Fruit fly (Drosophila melanogaster) whole organism, embryonic: ENCODE measurements around the gene Fdx1.

Source experiments
- ATbp ChIP-seq: fragments of 200-800 bp; sonication (Bioruptor generic); optimal IDR thresholded peaks from 2 replicates; lab custom pipeline; 2017; ENCODE audit warnings: missing biosample characterization, mild to moderate bottlenecking, missing genetic modification characterization, missing genetic modification reagents
- Adf1 ChIP-seq: fragments of 200-800 bp; sonication (Bioruptor generic); IDR thresholded peaks from 2 replicates; pipeline ENCODE4 v1.3.6; 2022; ENCODE audit warnings: missing biosample characterization, missing genetic modification characterization
- BEAF-32 ChIP-seq: fragments of 200-800 bp; sonication (Bioruptor generic); optimal IDR thresholded peaks from 3 replicates; lab custom pipeline; 2017; ENCODE audit warnings: missing biosample characterization, missing genetic modification characterization, mild to moderate bottlenecking, moderate library complexity, missing genetic modification reagents
- CG10959 ChIP-seq: fragments of 200-800 bp; sonication (Bioruptor generic); IDR thresholded peaks from 2 replicates; pipeline ENCODE4 v1.3.6; 2022; ENCODE audit warnings: missing biosample characterization, missing genetic modification characterization
- CG11696 ChIP-seq: fragments of 200-800 bp; sonication (Bioruptor generic); IDR thresholded peaks from 2 replicates; pipeline ENCODE4 v1.3.6; 2022; ENCODE audit warnings: missing biosample characterization, missing genetic modification characterization
- CG12236 ChIP-seq: fragments of 200-800 bp; sonication (Bioruptor generic); optimal IDR thresholded peaks from 2 replicates; lab custom pipeline; 2016; ENCODE audit warnings: missing biosample characterization, missing genetic modification characterization
- CG15011 ChIP-seq: fragments of 200-800 bp; sonication (Bioruptor generic); optimal IDR thresholded peaks from 3 replicates; lab custom pipeline; 2018; ENCODE audit warnings: missing biosample characterization, mild to moderate bottlenecking, missing genetic modification characterization
- CG15073 ChIP-seq: fragments of 200-800 bp; sonication (Bioruptor generic); optimal IDR thresholded peaks from 2 replicates; lab custom pipeline; 2016; ENCODE audit warnings: missing biosample characterization, missing genetic modification characterization
- CG15696 ChIP-seq: fragments of 200-800 bp; sonication (Bioruptor generic); optimal IDR thresholded peaks from 2 replicates; lab custom pipeline; 2019; ENCODE audit warnings: missing biosample characterization, mild to moderate bottlenecking, missing genetic modification characterization, moderate library complexity
- CG16815 ChIP-seq: fragments of 200-800 bp; sonication (Bioruptor generic); optimal IDR thresholded peaks from 3 replicates; lab custom pipeline; 2017; ENCODE audit warnings: missing biosample characterization, mild to moderate bottlenecking, missing genetic modification characterization
- CG18011 ChIP-seq: fragments of 200-800 bp; sonication (Bioruptor generic); optimal IDR thresholded peaks from 2 replicates; lab custom pipeline; 2017; ENCODE audit warnings: missing biosample characterization, missing genetic modification characterization, mild to moderate bottlenecking, moderate library complexity, missing genotype
- CG18764 ChIP-seq: fragments of 200-800 bp; sonication (Bioruptor generic); optimal IDR thresholded peaks from 3 replicates; lab custom pipeline; 2016; ENCODE audit warnings: missing biosample characterization, missing genetic modification characterization
- CG2116 ChIP-seq: fragments of 200-800 bp; sonication (Bioruptor generic); optimal IDR thresholded peaks from 3 replicates; lab custom pipeline; 2018; ENCODE audit warnings: missing biosample characterization, mild to moderate bottlenecking, missing genetic modification characterization
- CG2202 ChIP-seq: fragments of 200-800 bp; sonication (Bioruptor generic); optimal IDR thresholded peaks from 2 replicates; lab custom pipeline; 2018; ENCODE audit warnings: missing biosample characterization, mild to moderate bottlenecking, missing genetic modification characterization
- CG2678 ChIP-seq: fragments of 200-800 bp; sonication (Bioruptor generic); optimal IDR thresholded peaks from 3 replicates; lab custom pipeline; 2019; ENCODE audit warnings: missing biosample characterization, mild to moderate bottlenecking, missing genetic modification characterization, moderate library complexity
- CG3407 ChIP-seq: fragments of 200-800 bp; sonication (Bioruptor generic); optimal IDR thresholded peaks from 2 replicates; lab custom pipeline; 2018; ENCODE audit warnings: missing biosample characterization, mild to moderate bottlenecking, missing genetic modification characterization
- CG4820 ChIP-seq: fragments of 200-800 bp; sonication (Bioruptor generic); optimal IDR thresholded peaks from 3 replicates; lab custom pipeline; 2016; ENCODE audit warnings: missing biosample characterization, missing genetic modification characterization
- CG5180 ChIP-seq: fragments of 200-800 bp; sonication (Bioruptor generic); optimal IDR thresholded peaks from 3 replicates; lab custom pipeline; 2017; ENCODE audit warnings: missing biosample characterization, missing genetic modification characterization, mild to moderate bottlenecking, moderate library complexity, missing genetic modification reagents
- CG6175 ChIP-seq: fragments of 200-800 bp; sonication (Bioruptor generic); IDR thresholded peaks from 3 replicates; pipeline ENCODE4 v1.3.6; 2022; ENCODE audit warnings: missing biosample characterization, missing genetic modification characterization
- CG6854 ChIP-seq: fragments of 200-800 bp; sonication (Bioruptor generic); optimal IDR thresholded peaks from 3 replicates; lab custom pipeline; 2017; ENCODE audit warnings: missing biosample characterization, mild to moderate bottlenecking, missing genetic modification characterization
- CG8765 ChIP-seq: fragments of 200-800 bp; sonication (Bioruptor generic); IDR thresholded peaks from 2 replicates; pipeline ENCODE4 v1.3.6; 2022; ENCODE audit warnings: missing biosample characterization, missing genetic modification characterization
- Chrac-16 ChIP-seq: fragments of 200-800 bp; sonication (Bioruptor generic); optimal IDR thresholded peaks from 3 replicates; lab custom pipeline; 2016; ENCODE audit warnings: missing biosample characterization, missing genetic modification characterization
- CoRest ChIP-seq: fragments of 200-800 bp; sonication (Bioruptor generic); optimal IDR thresholded peaks from 3 replicates; lab custom pipeline; 2018; ENCODE audit warnings: missing biosample characterization, mild to moderate bottlenecking, missing genetic modification characterization, moderate library complexity
- D19A ChIP-seq: fragments of 200-800 bp; optimal IDR thresholded peaks from 3 replicates; lab custom pipeline; 2019; ENCODE audit warnings: missing biosample characterization, mild to moderate bottlenecking, missing genetic modification characterization, moderate library complexity
- Doc2 ChIP-seq: fragments of 200-800 bp; sonication (Bioruptor generic); IDR thresholded peaks from 2 replicates; pipeline ENCODE4 v1.3.6; 2022; ENCODE audit warnings: missing biosample characterization, missing genetic modification characterization
- Fer3 ChIP-seq: fragments of 200-800 bp; sonication (Bioruptor generic); optimal IDR thresholded peaks from 2 replicates; lab custom pipeline; 2018; ENCODE audit warnings: missing biosample characterization, mild to moderate bottlenecking, missing genetic modification characterization, moderate library complexity
- H2.0 ChIP-seq: fragments of 200-800 bp; sonication (Bioruptor generic); IDR thresholded peaks from 2 replicates; pipeline ENCODE4 v1.3.6; 2022; ENCODE audit warnings: missing biosample characterization, missing genetic modification characterization
- Lim3 ChIP-seq: fragments of 200-800 bp; sonication (Bioruptor generic); IDR thresholded peaks from 2 replicates; pipeline ENCODE4 v1.3.6; 2022; ENCODE audit warnings: missing biosample characterization, missing genetic modification characterization
- Poxn ChIP-seq: fragments of 200-800 bp; sonication (Bioruptor generic); IDR thresholded peaks from 2 replicates; pipeline ENCODE4 v1.3.6; 2022; ENCODE audit warnings: missing biosample characterization, missing genetic modification characterization
- Sox102F ChIP-seq: fragments of 200-800 bp; sonication (Bioruptor generic); optimal IDR thresholded peaks from 2 replicates; lab custom pipeline; 2018; ENCODE audit warnings: missing biosample characterization, mild to moderate bottlenecking, missing genetic modification characterization, moderate library complexity
- Xrp1 ChIP-seq: fragments of 200-800 bp; sonication (Bioruptor generic); IDR thresholded peaks from 2 replicates; pipeline ENCODE4 v1.3.6; 2022; ENCODE audit warnings: missing biosample characterization, missing genetic modification characterization
- ab ChIP-seq: fragments of 200-800 bp; sonication (Bioruptor generic); optimal IDR thresholded peaks from 2 replicates; lab custom pipeline; 2016; ENCODE audit warnings: missing biosample characterization, missing genetic modification characterization
- crp ChIP-seq, 2 experiments: fragments of 200-800 bp; sonication (Bioruptor generic); optimal IDR thresholded peaks; 2 replicates in 1 of 2; 3 replicates in 1 of 2; lab custom pipeline; 2017; ENCODE audit warnings: missing biosample characterization in 2 of 2, missing genetic modification characterization in 2 of 2, mild to moderate bottlenecking in 1 of 2, moderate library complexity in 1 of 2
- dm ChIP-seq: fragments of 200-800 bp; sonication (Bioruptor generic); optimal IDR thresholded peaks from 3 replicates; lab custom pipeline; 2016; ENCODE audit warnings: missing biosample characterization, missing genetic modification characterization
- esg ChIP-seq: fragments of 200-800 bp; sonication (Bioruptor generic); conservative IDR thresholded peaks from 2 replicates; pipeline ENCODE4 v1.3.6; 2022; ENCODE audit warnings: missing biosample characterization, missing genetic modification characterization
- eyg ChIP-seq: fragments of 200-800 bp; sonication (Bioruptor generic); optimal IDR thresholded peaks from 3 replicates; lab custom pipeline; 2016; ENCODE audit warnings: missing biosample characterization, missing genetic modification characterization
- fd3F ChIP-seq: fragments of 200-800 bp; sonication (Bioruptor generic); optimal IDR thresholded peaks from 2 replicates; lab custom pipeline; 2018; ENCODE audit warnings: missing biosample characterization, mild to moderate bottlenecking, missing genetic modification characterization, moderate library complexity
- grau ChIP-seq: fragments of 200-800 bp; optimal IDR thresholded peaks from 3 replicates; lab custom pipeline; 2019; ENCODE audit warnings: missing biosample characterization, mild to moderate bottlenecking, missing genetic modification characterization, moderate library complexity
- grn ChIP-seq: fragments of 200-800 bp; sonication (Bioruptor generic); optimal IDR thresholded peaks from 3 replicates; lab custom pipeline; 2017; ENCODE audit warnings: missing biosample characterization, missing genetic modification characterization
- gro ChIP-seq: fragments of 200-800 bp; sonication (Bioruptor generic); optimal IDR thresholded peaks from 2 replicates; lab custom pipeline; 2016; ENCODE audit warnings: missing biosample characterization, missing genetic modification characterization
- hbn ChIP-seq: fragments of 200-800 bp; sonication (Bioruptor generic); IDR thresholded peaks from 2 replicates; pipeline ENCODE4 v1.3.6; 2022; ENCODE audit warnings: missing biosample characterization, missing genetic modification characterization; ENCODE audit not compliant: partially characterized antibody
- inv ChIP-seq: fragments of 200-800 bp; sonication (Bioruptor generic); IDR thresholded peaks from 2 replicates; pipeline ENCODE4 v1.3.6; 2022; ENCODE audit warnings: missing biosample characterization, missing genetic modification characterization; ENCODE audit not compliant: partially characterized antibody
- pfk ChIP-seq: fragments of 200-800 bp; sonication (Bioruptor generic); optimal IDR thresholded peaks from 2 replicates; lab custom pipeline; 2018; ENCODE audit warnings: missing biosample characterization, mild to moderate bottlenecking, missing genetic modification characterization, moderate library complexity
- pnt ChIP-seq: fragments of 200-800 bp; sonication (Bioruptor generic); optimal IDR thresholded peaks from 3 replicates; lab custom pipeline; 2016; ENCODE audit warnings: missing biosample characterization, missing genetic modification characterization
- sd ChIP-seq: fragments of 200-800 bp; sonication (Bioruptor generic); optimal IDR thresholded peaks from 3 replicates; lab custom pipeline; 2018; ENCODE audit warnings: missing biosample characterization, mild to moderate bottlenecking, missing genetic modification characterization, moderate library complexity
- sens-2 ChIP-seq: fragments of 200-800 bp; sonication (Bioruptor generic); IDR thresholded peaks from 2 replicates; pipeline ENCODE4 v1.3.6; 2022; ENCODE audit warnings: missing biosample characterization, missing genetic modification characterization
- stwl ChIP-seq: fragments of 200-800 bp; sonication (Bioruptor generic); optimal IDR thresholded peaks from 3 replicates; lab custom pipeline; 2018; ENCODE audit warnings: missing biosample characterization, mild to moderate bottlenecking, missing genetic modification characterization, moderate library complexity
- twi ChIP-seq: fragments of 200-800 bp; optimal IDR thresholded peaks from 2 replicates; lab custom pipeline; 2019; ENCODE audit warnings: missing biosample characterization, mild to moderate bottlenecking, missing genetic modification characterization, moderate library complexity
- vfl ChIP-seq: fragments of 200-800 bp; sonication (Bioruptor generic); optimal IDR thresholded peaks from 2 replicates; lab custom pipeline; 2016; ENCODE audit warnings: missing biosample characterization, missing genetic modification characterization
- zf30C ChIP-seq: fragments of 200-800 bp; sonication (Bioruptor generic); optimal IDR thresholded peaks from 3 replicates; lab custom pipeline; 2018; ENCODE audit warnings: missing biosample characterization, mild to moderate bottlenecking, missing genetic modification characterization

Fdx1 gene

dm6 chr3L:9402157-9402890 lies 31.3 kb upstream of the Fdx1 start, which contains the start of gene eIF4E1 (continued):
- no peak for TF ChIP-seq CG18764
- TF ChIP-seq CG15073 (GFP tag; lab: Kevin White, UChicago), result no peak
- no peak for TF ChIP-seq CG15011 (GFP tag; lab: Kevin White, UChicago)
- TF ChIP-seq hbn, result peak; percentile 57
- TF ChIP-seq CG10959 (GFP tag; lab: Robert Waterston, UW), result no peak
- no peak for TF ChIP-seq H2.0 (GFP tag; lab: Robert Waterston, UW)
- TF ChIP-seq fd3F (GFP tag; lab: Kevin White, UChicago), result no peak
- no peak for TF ChIP-seq Fer3 (tag; lab: Kevin White, UChicago)
- TF ChIP-seq CG16815 (GFP tag; lab: Kevin White, UChicago), result no peak
- TF ChIP-seq stwl (tag; lab: Kevin White, UChicago), result peak; percentile 93
- TF ChIP-seq CG6854, result no peak
- TF ChIP-seq Sox102F (GFP tag; lab: Kevin White, UChicago), result no peak
- no peak for TF ChIP-seq pfk (GFP tag; lab: Kevin White, UChicago)
- peak; percentile 21 for TF ChIP-seq sd (tag; lab: Kevin White, UChicago)
- TF ChIP-seq CG15696 (tag; lab: Kevin White, UChicago), result peak; percentile 8
- TF ChIP-seq Adf1 (GFP tag; lab: Robert Waterston, UW), result 0 out of 2 replicates have a peak, but pooled peaks have one; percentile 28
- peak; percentile 7 for TF ChIP-seq grn (GFP tag; lab: Kevin White, UChicago)
- TF ChIP-seq esg (GFP tag; lab: Robert Waterston, UW), result no peak
- TF ChIP-seq CG2202, result no peak
- TF ChIP-seq grau, result no peak
- TF ChIP-seq eyg, result no peak
- no peak for TF ChIP-seq Xrp1 (GFP tag; lab: Robert Waterston, UW)
- no peak for TF ChIP-seq zf30C (GFP tag; lab: Kevin White, UChicago)
- TF ChIP-seq CG3407 (GFP tag; lab: Kevin White, UChicago), result no peak
- TF ChIP-seq CG8765 (GFP tag; lab: Robert Waterston, UW), result no peak
- TF ChIP-seq gro (GFP tag; lab: Kevin White, UChicago), result peak; percentile 32
- TF ChIP-seq vfl, result peak; percentile 28
- TF ChIP-seq dm (GFP tag; lab: Kevin White, UChicago), result peak; percentile 61
- TF ChIP-seq CG12236 (GFP tag; lab: Kevin White, UChicago), result no peak
- TF ChIP-seq ATbp, result no peak
- peak; percentile 81 for TF ChIP-seq inv (GFP tag; lab: Robert Waterston, UW)
- no peak for TF ChIP-seq CG2678 (tag; lab: Kevin White, UChicago)
- TF ChIP-seq crp (GFP tag; optimal IDR thresholded peaks at IDR 0.05; lab: Kevin White, UChicago), result peak in 1 of 2 experiments; percentile 5
- TF ChIP-seq CoRest (tag; lab: Kevin White, UChicago), result peak; percentile 61
- TF ChIP-seq twi (tag; lab: Kevin White, UChicago), result no peak
- no peak for TF ChIP-seq Poxn (GFP tag; lab: Robert Waterston, UW)
- TF ChIP-seq CG6175, result no peak
- TF ChIP-seq pnt (GFP tag; lab: Kevin White, UChicago), result no peak
- no peak for TF ChIP-seq ab (GFP tag; lab: Kevin White, UChicago)
- TF ChIP-seq CG5180 (GFP tag; lab: Kevin White, UChicago), result no peak
- TF ChIP-seq Doc2 (GFP tag; lab: Robert Waterston, UW), result no peak
- no peak for TF ChIP-seq D19A (tag; lab: Kevin White, UChicago)
- no peak for TF ChIP-seq Chrac-16 (GFP tag; lab: Kevin White, UChicago)
- TF ChIP-seq Lim3 (GFP tag; lab: Robert Waterston, UW), result no peak
- TF ChIP-seq sens-2 (GFP tag; lab: Robert Waterston, UW), result no peak
- no peak for TF ChIP-seq CG11696 (GFP tag; lab: Robert Waterston, UW)
- no peak for TF ChIP-seq CG4820 (GFP tag; lab: Kevin White, UChicago)
- peak; percentile 90 for TF ChIP-seq BEAF-32
- peak; percentile 98 for TF ChIP-seq CG2116 (GFP tag; lab: Kevin White, UChicago)
- peak; percentile 97 for TF ChIP-seq CG18011 (GFP tag; lab: Kevin White, UChicago)
